Worm (Caenorhabditis elegans) whole organism, L2 larva: ENCODE data around the gene his-32.

Experiments used
- ZK546.5 ChIP-seq: sonication (generic microtip); optimal IDR thresholded peaks from 2 replicates; lab custom pipeline; 2017; ENCODE audit warnings: missing biosample characterization, missing genetic modification characterization
- dmd-4 ChIP-seq: sonication (generic microtip); optimal IDR thresholded peaks from 2 replicates; lab custom pipeline; 2017; ENCODE audit warnings: missing biosample characterization, missing genetic modification characterization
- mdl-1 ChIP-seq, 2 experiments: fragments of 150-350 bp in 1 of 2; sonication (generic microtip) in 1 of 2; optimal IDR thresholded peaks; 2 replicates each; lab custom pipeline; 2017; ENCODE audit warnings: missing biosample characterization in 2 of 2, missing genetic modification characterization in 2 of 2
- snpc-4 ChIP-seq: fragments of 150-350 bp; optimal IDR thresholded peaks from 2 replicates; lab custom pipeline; 2014; ENCODE audit warnings: missing biosample characterization, missing genetic modification characterization

DNA sequence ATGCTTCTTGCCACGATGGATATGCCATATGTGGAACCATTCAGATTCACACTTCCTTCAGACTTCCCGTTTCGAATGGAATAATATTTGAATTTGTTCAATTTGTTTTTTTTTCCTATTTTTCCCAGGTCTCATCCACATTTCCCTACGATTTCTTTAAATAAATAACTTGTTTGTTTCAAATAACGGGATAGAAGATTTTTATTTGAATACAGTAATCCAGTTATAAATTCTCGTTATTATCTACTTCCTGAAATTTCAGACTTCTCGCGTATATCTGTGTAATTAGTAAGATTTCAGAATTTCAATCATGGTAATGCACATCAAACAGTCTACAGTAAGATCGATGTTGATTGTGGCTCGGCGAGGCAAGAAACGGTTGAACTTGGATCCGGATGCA, 33.6 kb upstream of the his-32 start, which contains the start of gene F35H10.5:
- no peak for TF ChIP-seq snpc-4 (tag; lab: Kevin White, UChicago)
- no peak for TF ChIP-seq dmd-4
- no peak for TF ChIP-seq ZK546.5 (tag; lab: Kevin White, UChicago)
- no peak for TF ChIP-seq mdl-1 (tag; optimal IDR thresholded peaks at IDR 0.05; lab: Kevin White, UChicago)
